Fruit fly (Drosophila melanogaster): ENCODE results near the gene tna.

DNA sequence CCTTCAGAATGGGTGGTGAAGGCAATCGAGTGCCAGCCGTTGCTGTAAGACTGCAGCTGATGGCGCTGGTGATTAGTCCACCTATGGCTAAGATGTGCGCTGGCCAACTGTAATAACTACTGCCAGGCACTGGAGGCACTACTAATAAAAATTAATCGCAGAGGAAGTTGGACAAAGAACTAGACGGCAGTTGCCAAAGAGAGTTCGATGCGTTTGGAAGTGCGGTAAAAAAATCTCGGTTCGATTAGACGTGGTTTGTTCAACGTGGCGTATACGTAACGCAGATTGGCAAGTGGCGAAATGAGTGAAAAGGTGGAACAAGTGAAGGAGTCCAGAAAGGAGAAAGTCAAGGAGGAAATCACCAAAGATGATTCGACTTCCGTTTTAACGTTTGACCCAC is at the start of gene tna:
- TF ChIP-seq dpn (GFP tag; optimal IDR thresholded peaks at IDR 0.05) (no peak), CG1832 (GFP tag; optimal IDR thresholded peaks at IDR 0.05) (no peak), pan (optimal IDR thresholded peaks at IDR 0.05) (no peak), pan (GFP tag; optimal IDR thresholded peaks at IDR 0.05 in 1 of 2, IDR thresholded peaks at IDR 0.05 in 1 of 2) (no peak), amos (GFP tag; IDR thresholded peaks at IDR 0.05; ENCODE audit: partially characterized antibody) (no peak), CG17186 (GFP tag; optimal IDR thresholded peaks at IDR 0.05) (no peak), Lhr (GFP tag; optimal IDR thresholded peaks at IDR 0.05) (no peak), toy (GFP tag; IDR thresholded peaks at IDR 0.05) (no peak), CG32772 (GFP tag; IDR thresholded peaks at IDR 0.05) (no peak), CG43689 (GFP tag; IDR thresholded peaks at IDR 0.05) (no peak), sug (tag; optimal IDR thresholded peaks at IDR 0.05) (no peak)

Measured in whole organism, embryonic.